Worm (Caenorhabditis elegans) whole organism, L4/young adult: ENCODE measurements around the gene srz-64.

ENCODE experiments used
- W03F9.2 ChIP-seq: fragments of 150-350 bp; optimal IDR thresholded peaks from 2 replicates; lab custom pipeline; 2014; ENCODE audit warnings: missing biosample characterization, missing genetic modification characterization
- dao-5 ChIP-seq: sonication (generic microtip); optimal IDR thresholded peaks from 2 replicates; lab custom pipeline; 2016; ENCODE audit warnings: missing genotype, missing genetic modification characterization, moderate library complexity, missing compliant biosample characterization
- him-1 ChIP-seq: sonication (generic microtip); optimal IDR thresholded peaks from 2 replicates; lab custom pipeline; 2016; ENCODE audit warnings: missing genotype, missing genetic modification reagents, missing genetic modification characterization, missing compliant biosample characterization

DNA sequence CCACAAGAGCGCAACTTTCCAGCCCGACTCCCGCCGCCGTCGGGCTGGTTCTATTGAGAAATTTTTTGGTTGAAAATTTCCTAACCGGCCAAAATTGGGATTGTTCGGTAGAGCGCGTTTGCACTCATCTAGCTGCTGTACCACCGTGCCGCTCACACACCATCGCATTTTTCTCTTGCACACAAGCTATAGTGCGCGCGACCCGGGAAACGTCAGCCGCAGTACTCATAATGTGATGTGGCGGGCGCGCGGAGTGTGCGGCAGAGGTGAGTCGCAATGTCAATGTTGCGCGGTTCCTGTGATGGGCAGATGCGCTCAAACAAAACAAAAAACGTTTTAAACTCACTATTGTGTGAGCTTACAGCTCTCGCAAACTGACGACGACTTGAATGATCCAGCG is 8.1 kb downstream of the srz-64 start:
- no peak for TF ChIP-seq W03F9.2 (tag; lab: Kevin White, UChicago)
- TF ChIP-seq dao-5 (tag; lab: Kevin White, UChicago), result no peak
- no peak for TF ChIP-seq him-1 (tag; lab: Kevin White, UChicago)
